Fruit fly (Drosophila melanogaster) whole organism, adult: ENCODE data around the gene CG7379.

Source experiments
- CG11617 ChIP-seq: fragments of 200-800 bp; sonication (Bioruptor generic); optimal IDR thresholded peaks from 2 replicates; lab custom pipeline; 2017; ENCODE audit warnings: mild to moderate bottlenecking, missing biosample characterization, missing genetic modification reagents, missing genetic modification characterization
- CG5204 ChIP-seq: fragments of 200-800 bp; sonication (Bioruptor generic); optimal IDR thresholded peaks from 2 replicates; lab custom pipeline; 2016; ENCODE audit warnings: missing biosample characterization, missing genetic modification characterization
- CG7045 ChIP-seq: fragments of 200-800 bp; sonication (Bioruptor generic); optimal IDR thresholded peaks from 2 replicates; lab custom pipeline; 2017; ENCODE audit warnings: missing biosample characterization, mild to moderate bottlenecking, missing genetic modification characterization
- CG7101 ChIP-seq: fragments of 200-800 bp; sonication (Bioruptor generic); optimal IDR thresholded peaks from 2 replicates; lab custom pipeline; 2018; ENCODE audit warnings: missing biosample characterization, mild to moderate bottlenecking, missing genetic modification characterization, moderate library complexity
- Crg-1 ChIP-seq: fragments of 200-800 bp; sonication (Bioruptor generic); optimal IDR thresholded peaks from 2 replicates; lab custom pipeline; 2016; ENCODE audit warnings: missing biosample characterization, missing genetic modification characterization
- Hr96 ChIP-seq: fragments of 200-800 bp; sonication (Bioruptor generic); optimal IDR thresholded peaks from 2 replicates; lab custom pipeline; 2016; ENCODE audit warnings: missing biosample characterization, missing genetic modification characterization
- bab1 ChIP-seq: fragments of 200-800 bp; sonication (Bioruptor generic); optimal IDR thresholded peaks from 3 replicates; lab custom pipeline; 2019; ENCODE audit warnings: missing biosample characterization, mild to moderate bottlenecking, missing genetic modification characterization, moderate library complexity
- cic ChIP-seq: fragments of 200-800 bp; sonication (Bioruptor generic); optimal IDR thresholded peaks from 2 replicates; lab custom pipeline; 2017; ENCODE audit warnings: missing biosample characterization, mild to moderate bottlenecking, missing genetic modification characterization, moderate library complexity
- cnc ChIP-seq, 2 experiments: fragments of >200 bp; optimal IDR thresholded peaks; 2 replicates each; lab custom pipeline; 2017
- ovo ChIP-seq: fragments of 200-800 bp; sonication (Bioruptor generic); optimal IDR thresholded peaks from 2 replicates; lab custom pipeline; 2016; ENCODE audit warnings: missing biosample characterization, missing genetic modification characterization
- toe ChIP-seq: fragments of 200-800 bp; sonication (Bioruptor generic); optimal IDR thresholded peaks from 2 replicates; lab custom pipeline; 2016; ENCODE audit warnings: missing biosample characterization, missing genetic modification characterization

DNA sequence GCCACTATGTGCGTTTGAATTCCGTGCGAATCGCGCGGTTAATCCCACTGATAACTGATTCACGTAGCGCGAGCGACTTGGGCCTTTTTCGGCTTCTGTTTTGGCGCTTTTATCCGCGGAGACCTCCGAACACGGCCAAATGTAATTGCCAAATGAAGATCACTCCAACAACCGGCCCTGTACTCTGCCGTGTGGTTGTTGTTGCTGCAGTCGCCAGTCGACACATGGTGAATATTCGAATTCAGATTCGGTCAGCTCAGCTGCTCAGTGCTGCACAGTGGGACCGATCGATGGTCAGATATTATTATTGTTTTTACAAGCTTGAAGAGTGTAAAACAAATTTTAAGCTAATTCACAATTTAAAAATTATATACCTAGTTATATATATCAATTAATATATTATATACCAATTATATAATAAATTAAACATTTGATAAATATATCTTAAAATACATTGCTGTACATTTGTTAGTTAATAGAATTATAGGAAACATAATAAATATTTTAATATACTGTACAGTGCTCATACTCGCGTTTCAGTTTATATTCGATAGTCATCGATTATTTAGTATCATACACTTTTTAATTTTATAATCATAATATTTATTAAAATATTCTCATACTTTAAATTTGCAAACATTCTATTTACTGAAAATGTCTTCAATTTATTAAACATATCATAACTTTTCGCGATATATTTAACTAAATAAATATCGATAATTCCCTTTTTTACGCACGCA is 3.6 kb downstream of the CG7379 start, which contains the start of gene CG43102:
- TF ChIP-seq Hr96 (GFP tag; lab: Kevin White, UChicago) (peak; percentile 58), Crg-1 (GFP tag; lab: Kevin White, UChicago) (no peak), CG5204 (peak; percentile 20), CG11617 (GFP tag; lab: Kevin White, UChicago) (peak; percentile 60), bab1 (GFP tag; lab: Kevin White, UChicago) (peak; percentile 73), cic (GFP tag; lab: Kevin White, UChicago) (no peak), CG7101 (peak; percentile 69), CG7045 (peak; percentile 34), toe (GFP tag; lab: Kevin White, UChicago) (peak; percentile 31), cnc (optimal IDR thresholded peaks at IDR 0.05; lab: Kevin White, UChicago) (no peak), ovo (peak; percentile 12)
